Worm (Caenorhabditis elegans) whole organism, young adult: ENCODE data around the gene srx-129.

Source experiments
- C17E4.6 ChIP-seq: fragments of 200-800 bp; sonication (Bioruptor generic); IDR thresholded peaks from 2 replicates; pipeline ENCODE4 v1.3.6; 2022; ENCODE audit warnings: missing genetic modification reagents, missing genetic modification characterization, missing compliant biosample characterization
- F55B11.4 ChIP-seq: sonication (generic microtip); optimal IDR thresholded peaks from 2 replicates; lab custom pipeline; 2016; ENCODE audit warnings: missing compliant biosample characterization, missing genetic modification characterization, borderline replicate concordance; ENCODE audit not compliant: insufficient read depth
- F57C9.4 ChIP-seq: sonication (generic microtip); optimal IDR thresholded peaks from 2 replicates; lab custom pipeline; 2017; ENCODE audit warnings: mild to moderate bottlenecking, missing genetic modification characterization, missing compliant biosample characterization
- K11D2.4 ChIP-seq: fragments of 200-800 bp; sonication (Bioruptor generic); IDR thresholded peaks from 2 replicates; pipeline ENCODE4 v1.3.6; 2022; ENCODE audit warnings: missing genetic modification reagents, missing genetic modification characterization, missing compliant biosample characterization
- T07F8.4 ChIP-seq: sonication (generic microtip); optimal IDR thresholded peaks from 2 replicates; lab custom pipeline; 2016; ENCODE audit warnings: mild to moderate bottlenecking, missing genetic modification characterization, moderate library complexity, missing compliant biosample characterization
- Y53F4B.3 ChIP-seq: fragments of 200-800 bp; sonication (Bioruptor generic); IDR thresholded peaks from 2 replicates; pipeline ENCODE4 v1.3.6; 2022; ENCODE audit warnings: missing genetic modification reagents, missing genetic modification characterization, missing compliant biosample characterization
- Y95B8A.8 ChIP-seq: fragments of 200-800 bp; sonication (Bioruptor generic); IDR thresholded peaks from 2 replicates; pipeline ENCODE4 v1.3.6; 2022; ENCODE audit warnings: missing genetic modification reagents, missing genetic modification characterization, missing compliant biosample characterization
- attf-5 ChIP-seq: fragments of 200-800 bp; sonication (Bioruptor generic); optimal IDR thresholded peaks from 2 replicates; lab custom pipeline; 2018; ENCODE audit warnings: mild to moderate bottlenecking, missing genetic modification characterization, missing compliant biosample characterization
- cebp-1 ChIP-seq, 2 experiments: fragments of 200-800 bp in 1 of 2; sonication (Bioruptor generic) in 1 of 2; sonication (generic microtip) in 1 of 2; IDR thresholded peaks in 1 of 2; optimal IDR thresholded peaks in 1 of 2; 2 replicates each; pipeline versions ENCODE4 v1.3.6 to Lab custom; 2017 to 2022; ENCODE audit warnings: missing compliant biosample characterization in 2 of 2, missing genetic modification characterization in 2 of 2, mild to moderate bottlenecking in 1 of 2, missing genetic modification reagents in 1 of 2, moderate library complexity in 1 of 2
- cebp-2 ChIP-seq: fragments of 200-800 bp; sonication (Bioruptor generic); IDR thresholded peaks from 2 replicates; pipeline ENCODE4 v1.3.6; 2022; ENCODE audit warnings: missing genetic modification characterization, missing compliant biosample characterization
- ceh-79 ChIP-seq: sonication (generic microtip); optimal IDR thresholded peaks from 2 replicates; lab custom pipeline; 2017; ENCODE audit warnings: mild to moderate bottlenecking, missing genetic modification characterization, missing compliant biosample characterization
- dox-1 ChIP-seq: fragments of 200-800 bp; sonication (Bioruptor generic); IDR thresholded peaks from 2 replicates; pipeline ENCODE4 v1.3.6; 2022; ENCODE audit warnings: missing genetic modification reagents, missing genetic modification characterization, missing compliant biosample characterization
- efl-1 ChIP-seq: fragments of 150-350 bp; optimal IDR thresholded peaks from 2 replicates; lab custom pipeline; 2014; ENCODE audit warnings: missing biosample characterization, missing genetic modification reagents, missing genetic modification characterization
- egrh-3 ChIP-seq: fragments of 200-800 bp; sonication (Bioruptor generic); IDR thresholded peaks from 2 replicates; pipeline ENCODE4 v1.3.6; 2022; ENCODE audit warnings: missing genetic modification reagents, missing genetic modification characterization, missing compliant biosample characterization
- ekl-4 ChIP-seq: fragments of 200-800 bp; sonication (Bioruptor generic); IDR thresholded peaks from 2 replicates; pipeline ENCODE4 v1.3.6; 2022; ENCODE audit warnings: missing genetic modification reagents, missing genetic modification characterization, missing compliant biosample characterization
- ets-4 ChIP-seq: fragments of 200-800 bp; sonication (Bioruptor generic); optimal IDR thresholded peaks from 2 replicates; lab custom pipeline; 2018; ENCODE audit warnings: mild to moderate bottlenecking, missing genetic modification characterization, missing compliant biosample characterization
- hsf-1 ChIP-seq: fragments of 200-800 bp; sonication (Bioruptor generic); IDR thresholded peaks from 2 replicates; pipeline ENCODE4 v1.3.6; 2022; ENCODE audit warnings: missing genetic modification reagents, missing genetic modification characterization, missing compliant biosample characterization
- lin-35 ChIP-seq, 3 experiments: fragments of 150-350 bp in 2 of 3; sonication (generic microtip) in 1 of 3; optimal IDR thresholded peaks; 2 replicates each; lab custom pipeline; 2014 to 2018; ENCODE audit warnings: missing biosample characterization in 3 of 3, missing genetic modification characterization in 3 of 3, missing genetic modification reagents in 3 of 3
- lin-40 ChIP-seq: sonication (generic microtip); optimal IDR thresholded peaks from 2 replicates; lab custom pipeline; 2016; ENCODE audit warnings: missing genetic modification characterization, mild to moderate bottlenecking, missing compliant biosample characterization, missing genotype, missing genetic modification reagents
- madf-8 ChIP-seq: fragments of 200-800 bp; sonication (Bioruptor generic); conservative IDR thresholded peaks from 2 replicates; pipeline ENCODE4 v1.3.6; 2022; ENCODE audit warnings: missing genetic modification reagents, missing genetic modification characterization, missing compliant biosample characterization
- mxl-1 ChIP-seq: sonication (generic microtip); optimal IDR thresholded peaks from 2 replicates; lab custom pipeline; 2016; ENCODE audit warnings: missing genetic modification characterization, missing compliant biosample characterization
- nfyb-1 ChIP-seq: fragments of 200-800 bp; sonication (Bioruptor generic); IDR thresholded peaks from 2 replicates; pipeline ENCODE4 v1.3.6; 2022; ENCODE audit warnings: missing genetic modification reagents, missing genetic modification characterization, missing compliant biosample characterization
- nhr-120 ChIP-seq: fragments of 200-800 bp; sonication (Bioruptor generic); IDR thresholded peaks from 2 replicates; pipeline ENCODE4 v1.3.6; 2022; ENCODE audit warnings: missing genetic modification characterization, missing compliant biosample characterization
- nhr-27 ChIP-seq: fragments of 200-800 bp; sonication (Bioruptor generic); optimal IDR thresholded peaks from 2 replicates; lab custom pipeline; 2018; ENCODE audit warnings: mild to moderate bottlenecking, missing genetic modification characterization, moderate library complexity, missing compliant biosample characterization
- nhr-80 ChIP-seq: sonication (generic microtip); optimal IDR thresholded peaks from 2 replicates; lab custom pipeline; 2016; ENCODE audit warnings: missing genetic modification characterization, missing compliant biosample characterization
- pbrm-1 ChIP-seq: fragments of 200-800 bp; sonication (Bioruptor generic); IDR thresholded peaks from 2 replicates; pipeline ENCODE4 v1.3.6; 2022; ENCODE audit warnings: missing genetic modification reagents, missing genetic modification characterization, missing compliant biosample characterization
- rcor-1 ChIP-seq: fragments of 200-800 bp; sonication (Bioruptor generic); IDR thresholded peaks from 2 replicates; pipeline ENCODE4 v1.3.6; 2022; ENCODE audit warnings: missing genetic modification reagents, missing genetic modification characterization, missing compliant biosample characterization
- sptf-2 ChIP-seq: fragments of 200-800 bp; sonication (Bioruptor generic); optimal IDR thresholded peaks from 2 replicates; lab custom pipeline; 2018; ENCODE audit warnings: mild to moderate bottlenecking, missing genetic modification characterization, missing compliant biosample characterization
- tbx-9 ChIP-seq: sonication (generic microtip); optimal IDR thresholded peaks from 2 replicates; lab custom pipeline; 2016; ENCODE audit warnings: borderline replicate concordance, missing genetic modification characterization, inconsistent platforms, missing compliant biosample characterization
- xnd-1 ChIP-seq: sonication (generic microtip); optimal IDR thresholded peaks from 2 replicates; lab custom pipeline; 2016; ENCODE audit warnings: missing genotype, missing genetic modification reagents, missing genetic modification characterization, missing compliant biosample characterization
- zfh-2 ChIP-seq: fragments of 200-800 bp; sonication (Bioruptor generic); conservative IDR thresholded peaks from 2 replicates; pipeline ENCODE4 v1.3.6; 2022; ENCODE audit warnings: missing genetic modification reagents, missing genetic modification characterization, missing compliant biosample characterization
- ztf-22 ChIP-seq: fragments of 200-800 bp; sonication (Bioruptor generic); optimal IDR thresholded peaks from 2 replicates; lab custom pipeline; 2018; ENCODE audit warnings: mild to moderate bottlenecking, missing genetic modification characterization, moderate library complexity, missing compliant biosample characterization

The srx-129 gene

ce11 chrV:13796246-13796776, 37.7 kb upstream of the srx-129 start, which contains the start of gene twk-32 (continued):
- TF ChIP-seq xnd-1 (tag; lab: Kevin White, UChicago) (no peak), nfyb-1 (GFP tag; lab: Robert Waterston, UW) (peak; percentile 60; the same call in 1 of the 2 replicates), hsf-1 (GFP tag; lab: Robert Waterston, UW) (no peak), C17E4.6 (GFP tag; lab: Robert Waterston, UW) (no peak), dox-1 (peak; percentile 31; the same call in 1 of the 2 replicates), madf-8 (GFP tag; lab: Robert Waterston, UW) (no peak), efl-1 (GFP tag; lab: Kevin White, UChicago) (no peak)

- TF ChIP-seq nhr-120 (GFP tag; lab: Robert Waterston, UW): no peak
- no peak for TF ChIP-seq ceh-79 (tag; lab: Kevin White, UChicago)
- no peak for TF ChIP-seq pbrm-1 (GFP tag; lab: Robert Waterston, UW)
- TF ChIP-seq ekl-4: no peak
- TF ChIP-seq, all 124 proteins: peak for 0
Measured at ce11 chrV:13799190-13799589, 34.9 kb upstream of the srx-129 start.

ce11 chrV:13803902-13804301, 30.1 kb upstream of the srx-129 start, which contains the start of gene swan-2:
TSS of gene swan-2 (minus strand) at chrV:13804281.
- TF ChIP-seq ets-4 (no peak), K11D2.4 (GFP tag; lab: Robert Waterston, UW) (no peak), nhr-80 (tag; lab: Kevin White, UChicago) (no peak), Y95B8A.8 (GFP tag; lab: Robert Waterston, UW) (no peak), dox-1 (no peak), F55B11.4 (no peak), ztf-22 (no peak), lin-40 (tag; lab: Kevin White, UChicago) (no peak), Y53F4B.3 (no peak), nhr-27 (tag; lab: Kevin White, UChicago) (no peak), efl-1 (GFP tag; lab: Kevin White, UChicago) (no peak), pbrm-1 (GFP tag; lab: Robert Waterston, UW) (no peak), mxl-1 (no peak), T07F8.4 (tag; lab: Kevin White, UChicago) (no peak), lin-35 (GFP tag; optimal IDR thresholded peaks at IDR 0.05; lab: Kevin White, UChicago) (no peak), attf-5 (GFP tag; lab: Kevin White, UChicago) (peak; percentile 11), rcor-1 (GFP tag; lab: Robert Waterston, UW) (no peak), tbx-9 (tag; lab: Kevin White, UChicago) (no peak), F57C9.4 (tag; lab: Kevin White, UChicago) (no peak), cebp-1 (GFP tag; IDR thresholded peaks at IDR 0.05; lab: Robert Waterston, UW) (peak; percentile 84), cebp-1 (tag; optimal IDR thresholded peaks at IDR 0.05; lab: Kevin White, UChicago) (peak; percentile 91), egrh-3 (GFP tag; lab: Robert Waterston, UW) (peak; percentile 46; the same call in 1 of the 2 replicates), zfh-2 (GFP tag; lab: Robert Waterston, UW) (peak; percentile 83)

- TF ChIP-seq nhr-120 (GFP tag; lab: Robert Waterston, UW): no peak
- TF ChIP-seq ekl-4: 0 out of 2 replicates have a peak, but pooled peaks have one; percentile 29
- TF ChIP-seq cebp-2: no peak
- TF ChIP-seq sptf-2 (GFP tag; lab: Kevin White, UChicago): no peak
- TF ChIP-seq nhr-27 (tag; lab: Kevin White, UChicago): no peak
Measured at ce11 chrV:13807232-13807631, 26.8 kb upstream of the srx-129 start, which contains the start of gene swan-1. TSS of gene swan-1 (minus strand) at chrV:13807237.
